Fruit fly (Drosophila melanogaster) whole organism, embryonic: ENCODE results near the gene lwr.
A peak's percentile ranks its signal among the peaks of the same experiment; 100 is the strongest.

Experiments
- Adf1 ChIP-seq: fragments of 200-800 bp; sonication (Bioruptor generic); IDR thresholded peaks from 2 replicates; pipeline ENCODE4 v1.3.6; 2022; ENCODE audit warnings: missing biosample characterization, missing genetic modification characterization
- Aef1 ChIP-seq: fragments of 200-800 bp; sonication (Bioruptor generic); IDR thresholded peaks from 3 replicates; pipeline ENCODE4 v1.3.6; 2022; ENCODE audit warnings: missing biosample characterization, missing genetic modification characterization
- Atf-2 ChIP-seq: fragments of 200-800 bp; sonication (Bioruptor generic); optimal IDR thresholded peaks from 2 replicates; lab custom pipeline; 2016; ENCODE audit warnings: missing biosample characterization, missing genetic modification characterization
- CG10654 ChIP-seq: fragments of 200-800 bp; sonication (Bioruptor generic); optimal IDR thresholded peaks from 2 replicates; lab custom pipeline; 2016; ENCODE audit warnings: missing biosample characterization, missing genetic modification characterization
- CG11085 ChIP-seq: fragments of 200-800 bp; sonication (Bioruptor generic); IDR thresholded peaks from 2 replicates; pipeline ENCODE4 v1.3.6; 2022; ENCODE audit warnings: missing biosample characterization, missing genetic modification characterization
- CG13894 ChIP-seq: fragments of 200-800 bp; sonication (Bioruptor generic); optimal IDR thresholded peaks from 3 replicates; lab custom pipeline; 2018; ENCODE audit warnings: missing biosample characterization, mild to moderate bottlenecking, missing genetic modification characterization, moderate library complexity
- CG14965 ChIP-seq: fragments of 200-800 bp; sonication (Bioruptor generic); optimal IDR thresholded peaks from 2 replicates; lab custom pipeline; 2016; ENCODE audit warnings: missing biosample characterization, missing genetic modification characterization, borderline replicate concordance
- CG15269 ChIP-seq: fragments of 200-800 bp; sonication (Bioruptor generic); optimal IDR thresholded peaks from 2 replicates; lab custom pipeline; 2018; ENCODE audit warnings: missing biosample characterization, mild to moderate bottlenecking, missing genetic modification characterization, moderate library complexity
- CG15696 ChIP-seq: fragments of 200-800 bp; sonication (Bioruptor generic); optimal IDR thresholded peaks from 2 replicates; lab custom pipeline; 2019; ENCODE audit warnings: missing biosample characterization, mild to moderate bottlenecking, missing genetic modification characterization, moderate library complexity
- CG17802 ChIP-seq: fragments of 200-800 bp; sonication (Bioruptor generic); optimal IDR thresholded peaks from 2 replicates; lab custom pipeline; 2018; ENCODE audit warnings: missing biosample characterization, mild to moderate bottlenecking, missing genetic modification characterization, moderate library complexity
- CG2875 ChIP-seq: fragments of 200-800 bp; sonication (Bioruptor generic); optimal IDR thresholded peaks from 2 replicates; lab custom pipeline; 2017; ENCODE audit warnings: missing biosample characterization, mild to moderate bottlenecking, missing genetic modification characterization, missing genetic modification reagents
- CG3065 ChIP-seq: fragments of 200-800 bp; sonication (Bioruptor generic); optimal IDR thresholded peaks from 2 replicates; lab custom pipeline; 2016; ENCODE audit warnings: missing biosample characterization, missing genetic modification characterization
- CG31388 ChIP-seq: fragments of 200-800 bp; sonication (Bioruptor generic); optimal IDR thresholded peaks from 2 replicates; lab custom pipeline; 2016; ENCODE audit warnings: missing biosample characterization, missing genetic modification characterization
- CG34422 ChIP-seq: fragments of 200-800 bp; sonication (Bioruptor generic); IDR thresholded peaks from 3 replicates; pipeline ENCODE4 v1.3.6; 2022; ENCODE audit warnings: missing biosample characterization, missing genetic modification characterization
- CG4328 ChIP-seq: fragments of 200-800 bp; sonication (Bioruptor generic); optimal IDR thresholded peaks from 3 replicates; lab custom pipeline; 2017; ENCODE audit warnings: missing biosample characterization, missing genetic modification reagents, missing genetic modification characterization
- CG6254 ChIP-seq: fragments of 200-800 bp; sonication (Bioruptor generic); optimal IDR thresholded peaks from 3 replicates; lab custom pipeline; 2017; ENCODE audit warnings: mild to moderate bottlenecking, missing biosample characterization, missing genetic modification reagents, missing genetic modification characterization
- CG6683 ChIP-seq: fragments of 200-800 bp; sonication (Bioruptor generic); optimal IDR thresholded peaks from 2 replicates; lab custom pipeline; 2017; ENCODE audit warnings: missing biosample characterization, mild to moderate bottlenecking, missing genetic modification characterization, missing genetic modification reagents
- CG8478 ChIP-seq: fragments of >200 bp; optimal IDR thresholded peaks from 2 replicates; lab custom pipeline; 2018
- CG8765 ChIP-seq: fragments of 200-800 bp; sonication (Bioruptor generic); IDR thresholded peaks from 2 replicates; pipeline ENCODE4 v1.3.6; 2022; ENCODE audit warnings: missing biosample characterization, missing genetic modification characterization
- CrebB ChIP-seq: fragments of 200-800 bp; sonication (Bioruptor generic); optimal IDR thresholded peaks from 3 replicates; lab custom pipeline; 2018; ENCODE audit warnings: missing biosample characterization, mild to moderate bottlenecking, missing genetic modification characterization
- Dbx ChIP-seq: fragments of 200-800 bp; sonication (Bioruptor generic); IDR thresholded peaks from 3 replicates; pipeline ENCODE4 v1.3.6; 2022; ENCODE audit warnings: missing biosample characterization, missing genetic modification characterization
- Ets97D ChIP-seq: fragments of 200-800 bp; sonication (Bioruptor generic); optimal IDR thresholded peaks from 3 replicates; lab custom pipeline; 2016; ENCODE audit warnings: missing biosample characterization, missing genetic modification characterization
- HLH3B ChIP-seq: fragments of 200-800 bp; sonication (Bioruptor generic); IDR thresholded peaks from 2 replicates; pipeline ENCODE4 v1.3.6; 2022; ENCODE audit warnings: missing biosample characterization, missing genetic modification characterization
- Hey ChIP-seq: fragments of 200-800 bp; sonication (Bioruptor generic); optimal IDR thresholded peaks from 3 replicates; lab custom pipeline; 2018; ENCODE audit warnings: missing biosample characterization, mild to moderate bottlenecking, missing genetic modification characterization
- Hmx ChIP-seq: fragments of 200-800 bp; sonication (Bioruptor generic); optimal IDR thresholded peaks from 2 replicates; lab custom pipeline; 2016; ENCODE audit warnings: missing biosample characterization, missing genetic modification characterization
- MBD-R2 ChIP-seq: fragments of 200-800 bp; sonication (Bioruptor generic); IDR thresholded peaks from 2 replicates; pipeline ENCODE4 v1.3.6; 2022; ENCODE audit warnings: missing biosample characterization, missing genetic modification characterization
- Oli ChIP-seq: fragments of 200-800 bp; sonication (Bioruptor generic); optimal IDR thresholded peaks from 2 replicates; lab custom pipeline; 2018; ENCODE audit warnings: missing biosample characterization, mild to moderate bottlenecking, missing genetic modification characterization, moderate library complexity
- ash1 ChIP-seq: fragments of 200-800 bp; sonication (Bioruptor generic); optimal IDR thresholded peaks from 2 replicates; lab custom pipeline; 2018; ENCODE audit warnings: missing biosample characterization, mild to moderate bottlenecking, missing genetic modification characterization
- bowl ChIP-seq: fragments of 200-800 bp; sonication (Bioruptor generic); IDR thresholded peaks from 2 replicates; pipeline ENCODE4 v1.3.6; 2022; ENCODE audit warnings: missing biosample characterization, missing genetic modification characterization
- dmrt11E ChIP-seq: fragments of 200-800 bp; sonication (Bioruptor generic); optimal IDR thresholded peaks from 3 replicates; lab custom pipeline; 2018; ENCODE audit warnings: missing biosample characterization, mild to moderate bottlenecking, missing genetic modification characterization, moderate library complexity
- gcm ChIP-seq: fragments of 200-800 bp; sonication (Bioruptor generic); optimal IDR thresholded peaks from 2 replicates; lab custom pipeline; 2019; ENCODE audit warnings: missing biosample characterization, mild to moderate bottlenecking, missing genetic modification characterization, moderate library complexity
- gem ChIP-seq: fragments of 200-800 bp; sonication (Bioruptor generic); optimal IDR thresholded peaks from 2 replicates; lab custom pipeline; 2019; ENCODE audit warnings: missing biosample characterization, mild to moderate bottlenecking, missing genetic modification characterization, moderate library complexity
- hbn ChIP-seq: fragments of 200-800 bp; sonication (Bioruptor generic); IDR thresholded peaks from 2 replicates; pipeline ENCODE4 v1.3.6; 2022; ENCODE audit warnings: missing biosample characterization, missing genetic modification characterization; ENCODE audit not compliant: partially characterized antibody
- her ChIP-seq: fragments of 200-800 bp; sonication (Bioruptor generic); optimal IDR thresholded peaks from 2 replicates; lab custom pipeline; 2016; ENCODE audit warnings: missing biosample characterization, missing genetic modification characterization
- insv ChIP-seq, 2 experiments: fragments of 200-800 bp; sonication (Bioruptor generic); optimal IDR thresholded peaks; 3 replicates each; lab custom pipeline; 2016 to 2018; ENCODE audit warnings: missing biosample characterization in 2 of 2, missing genetic modification characterization in 2 of 2
- jing ChIP-seq: fragments of 200-800 bp; sonication (Bioruptor generic); optimal IDR thresholded peaks from 2 replicates; lab custom pipeline; 2018; ENCODE audit warnings: missing biosample characterization, mild to moderate bottlenecking, missing genetic modification characterization
- luna ChIP-seq: fragments of 200-800 bp; sonication (Bioruptor generic); optimal IDR thresholded peaks from 2 replicates; lab custom pipeline; 2016; ENCODE audit warnings: missing biosample characterization, missing genetic modification characterization
- peb ChIP-seq: fragments of 200-800 bp; sonication (Bioruptor generic); IDR thresholded peaks from 2 replicates; pipeline ENCODE4 v1.3.6; 2022; ENCODE audit warnings: missing biosample characterization, missing genetic modification characterization
- pum ChIP-seq: fragments of 200-800 bp; sonication (Bioruptor generic); optimal IDR thresholded peaks from 2 replicates; lab custom pipeline; 2016; ENCODE audit warnings: missing biosample characterization, missing genetic modification characterization
- ro ChIP-seq: fragments of 200-800 bp; sonication (Bioruptor generic); IDR thresholded peaks from 2 replicates; pipeline ENCODE4 v1.3.6; 2022; ENCODE audit warnings: missing biosample characterization, missing genetic modification characterization
- sc ChIP-seq, 3 experiments: fragments of >200 bp in 2 of 3; fragments of 200-800 bp in 1 of 3; sonication (Bioruptor generic) in 1 of 3; optimal IDR thresholded peaks; 2 replicates in 2 of 3; 3 replicates in 1 of 3; lab custom pipeline; 2017; ENCODE audit warnings: mild to moderate bottlenecking in 1 of 3, missing biosample characterization in 1 of 3, missing genetic modification characterization in 1 of 3, missing genetic modification reagents in 1 of 3
- slp2 ChIP-seq: fragments of 200-800 bp; sonication (Bioruptor generic); optimal IDR thresholded peaks from 2 replicates; lab custom pipeline; 2016; ENCODE audit warnings: missing biosample characterization, missing genetic modification characterization
- so ChIP-seq: fragments of 200-800 bp; sonication (Bioruptor generic); IDR thresholded peaks from 3 replicates; pipeline ENCODE4 v1.3.6; 2022; ENCODE audit warnings: missing biosample characterization, missing genetic modification characterization
- sr ChIP-seq: fragments of 200-800 bp; sonication (Bioruptor generic); IDR thresholded peaks from 3 replicates; pipeline ENCODE4 v1.3.6; 2022; ENCODE audit warnings: missing biosample characterization, missing genetic modification characterization
- stwl ChIP-seq: fragments of 200-800 bp; sonication (Bioruptor generic); optimal IDR thresholded peaks from 3 replicates; lab custom pipeline; 2018; ENCODE audit warnings: missing biosample characterization, mild to moderate bottlenecking, missing genetic modification characterization, moderate library complexity
- tna ChIP-seq: fragments of 200-800 bp; sonication (Bioruptor generic); IDR thresholded peaks from 2 replicates; pipeline ENCODE4 v1.3.6; 2022; ENCODE audit warnings: missing biosample characterization, missing genetic modification characterization; ENCODE audit not compliant: partially characterized antibody
- ttk ChIP-seq: fragments of 200-800 bp; sonication (Bioruptor generic); IDR thresholded peaks from 2 replicates; pipeline ENCODE4 v2.1.2; 2022; ENCODE audit warnings: missing biosample characterization, missing genetic modification characterization
- zf30C ChIP-seq: fragments of 200-800 bp; sonication (Bioruptor generic); optimal IDR thresholded peaks from 3 replicates; lab custom pipeline; 2018; ENCODE audit warnings: missing biosample characterization, mild to moderate bottlenecking, missing genetic modification characterization

The lwr gene

dm6 chr2L:516032-516993 is 26.1 kb downstream of the lwr start (continued):
- no peak for TF ChIP-seq sr (GFP tag; lab: Robert Waterston, UW)
- TF ChIP-seq ttk (GFP tag; lab: Robert Waterston, UW) = peak; percentile 71
- TF ChIP-seq gcm (GFP tag; lab: Kevin White, UChicago) = peak; percentile 71
- peak; percentile 78 for TF ChIP-seq CG6254 (GFP tag; lab: Kevin White, UChicago)
- TF ChIP-seq dmrt11E = peak; percentile 77
- TF ChIP-seq ro (GFP tag; lab: Robert Waterston, UW) = no peak
- TF ChIP-seq zf30C (GFP tag; lab: Kevin White, UChicago) = peak; percentile 64
- peak; percentile 29 for TF ChIP-seq slp2 (GFP tag; lab: Kevin White, UChicago)
- no peak for TF ChIP-seq CG14965 (GFP tag; lab: Kevin White, UChicago)
- TF ChIP-seq CG15696 (tag; lab: Kevin White, UChicago) = peak; percentile 57
- no peak for TF ChIP-seq stwl
- TF ChIP-seq Oli (tag; lab: Kevin White, UChicago) = peak; percentile 80
- TF ChIP-seq pum (GFP tag; lab: Kevin White, UChicago) = peak; percentile 50
- no peak for TF ChIP-seq tna (GFP tag; lab: Robert Waterston, UW)
- no peak for TF ChIP-seq CG4328 (GFP tag; lab: Kevin White, UChicago)
- TF ChIP-seq CG8478 (lab: Kevin White, UChicago) = no peak
- TF ChIP-seq Hey (tag; lab: Kevin White, UChicago) = peak; percentile 4
- TF ChIP-seq ash1 (GFP tag; lab: Kevin White, UChicago) = no peak
- TF ChIP-seq CG15269 (tag; lab: Kevin White, UChicago) = peak; percentile 72
- TF ChIP-seq CG6683 (GFP tag; lab: Kevin White, UChicago) = peak; percentile 70
- TF ChIP-seq CrebB (tag; lab: Kevin White, UChicago) = peak; percentile 49
- peak; percentile 7 for TF ChIP-seq her
- no peak for TF ChIP-seq Ets97D (GFP tag; lab: Kevin White, UChicago)
- TF ChIP-seq bowl (GFP tag; lab: Robert Waterston, UW) = no peak
- TF ChIP-seq CG31388 (GFP tag; lab: Kevin White, UChicago) = no peak
- TF ChIP-seq CG17802 (tag; lab: Kevin White, UChicago) = peak; percentile 49
- peak; percentile 63 for TF ChIP-seq HLH3B (GFP tag; lab: Robert Waterston, UW)
- TF ChIP-seq CG2875 (GFP tag; lab: Kevin White, UChicago) = peak; percentile 71
- no peak for TF ChIP-seq Adf1
- TF ChIP-seq gem (tag; lab: Kevin White, UChicago) = peak; percentile 90
- TF ChIP-seq Atf-2 (GFP tag; lab: Kevin White, UChicago) = peak; percentile 57
- TF ChIP-seq jing (GFP tag; lab: Kevin White, UChicago) = peak; percentile 65
- TF ChIP-seq CG8765 (GFP tag; lab: Robert Waterston, UW) = no peak
- peak; percentile 41 for TF ChIP-seq CG13894 (tag; lab: Kevin White, UChicago)
- peak; percentile 61; the same call in 1 of the 3 replicates for TF ChIP-seq so (GFP tag; lab: Robert Waterston, UW)
- peak; percentile 64; the same call in 1 of the 2 replicates for TF ChIP-seq peb (GFP tag; lab: Robert Waterston, UW)
- TF ChIP-seq insv (GFP tag; optimal IDR thresholded peaks at IDR 0.05; lab: Kevin White, UChicago) = no peak
- TF ChIP-seq CG3065 = peak; percentile 39
- TF ChIP-seq luna (GFP tag; lab: Kevin White, UChicago) = no peak
- no peak for TF ChIP-seq sc (optimal IDR thresholded peaks at IDR 0.05; lab: Kevin White, UChicago)
- peak; percentile 77 for TF ChIP-seq sc (GFP tag; optimal IDR thresholded peaks at IDR 0.05; lab: Kevin White, UChicago)
- no peak for TF ChIP-seq Hmx (GFP tag; lab: Kevin White, UChicago)
- TF ChIP-seq CG11085 (GFP tag; lab: Robert Waterston, UW) = peak; percentile 69
- peak; percentile 54 for TF ChIP-seq CG10654
- peak; percentile 51; the same call in 2 of the 3 replicates for TF ChIP-seq Aef1 (GFP tag; lab: Robert Waterston, UW)
- peak; percentile 79; the same call in 2 of the 3 replicates for TF ChIP-seq CG34422 (GFP tag; lab: Robert Waterston, UW)
- peak; percentile 34; the same call in 1 of the 2 replicates for TF ChIP-seq MBD-R2
- no peak for TF ChIP-seq hbn (GFP tag; lab: Robert Waterston, UW)
- peak; percentile 68 for TF ChIP-seq Dbx (GFP tag; lab: Robert Waterston, UW)
